Worm (Caenorhabditis elegans) whole organism, L4 larva: Measurements from ENCODE around the gene F59G1.8.

Experiments used
- R02D3.7 ChIP-seq: fragments of 150-350 bp; sonication (generic microtip); optimal IDR thresholded peaks from 3 replicates; lab custom pipeline; 2014; ENCODE audit warnings: missing biosample characterization, missing genetic modification characterization
- Y75B8A.6 ChIP-seq: fragments of 200-800 bp; sonication (Bioruptor generic); IDR thresholded peaks from 2 replicates; pipeline ENCODE4 v1.3.6; 2022; ENCODE audit warnings: missing genetic modification reagents, missing genetic modification characterization, missing compliant biosample characterization
- ZK546.5 ChIP-seq, 2 experiments: sonication (generic microtip); optimal IDR thresholded peaks; 2 replicates each; lab custom pipeline; 2017; ENCODE audit warnings: missing biosample characterization in 2 of 2, missing genetic modification characterization in 2 of 2
- daf-16 ChIP-seq, 3 experiments: sonication (generic microtip); optimal IDR thresholded peaks; 2 replicates each; lab custom pipeline; 2016 to 2017; ENCODE audit warnings: missing genetic modification characterization in 3 of 3, missing genetic modification reagents in 3 of 3, mild to moderate bottlenecking in 2 of 3, missing compliant biosample characterization in 2 of 3, missing biosample characterization in 1 of 3, moderate library complexity in 1 of 3
- dmd-8 ChIP-seq: fragments of 200-800 bp; sonication (Bioruptor generic); IDR thresholded peaks from 2 replicates; pipeline ENCODE4 v1.3.6; 2022; ENCODE audit warnings: missing genetic modification characterization, missing compliant biosample characterization
- jun-1 ChIP-seq: fragments of 150-350 bp; optimal IDR thresholded peaks from 2 replicates; lab custom pipeline; 2014; ENCODE audit warnings: missing biosample characterization, missing genetic modification reagents, missing genetic modification characterization
- mdl-1 ChIP-seq, 2 experiments: fragments of 150-350 bp in 1 of 2; sonication (generic microtip) in 1 of 2; optimal IDR thresholded peaks; 2 replicates each; lab custom pipeline; 2014 to 2017; ENCODE audit warnings: missing biosample characterization in 2 of 2, missing genetic modification characterization in 2 of 2
- mep-1 ChIP-seq: fragments of 150-350 bp; sonication (generic microtip); optimal IDR thresholded peaks from 3 replicates; lab custom pipeline; 2014; ENCODE audit warnings: missing biosample characterization, missing genetic modification characterization
- mes-2 ChIP-seq: sonication (generic microtip); optimal IDR thresholded peaks from 2 replicates; lab custom pipeline; 2016; ENCODE audit warnings: missing genotype, mild to moderate bottlenecking, missing genetic modification characterization, missing compliant biosample characterization; ENCODE audit not compliant: poor library complexity, severe bottlenecking
- nhr-77 ChIP-seq: fragments of 150-350 bp; optimal IDR thresholded peaks from 2 replicates; lab custom pipeline; 2014; ENCODE audit warnings: missing biosample characterization, missing genetic modification characterization
- sdz-12 ChIP-seq: fragments of 200-800 bp; sonication (Bioruptor generic); optimal IDR thresholded peaks from 2 replicates; lab custom pipeline; 2018; ENCODE audit warnings: mild to moderate bottlenecking, missing genetic modification characterization, missing compliant biosample characterization
- snpc-4 ChIP-seq: fragments of 150-350 bp; optimal IDR thresholded peaks from 2 replicates; lab custom pipeline; 2014; ENCODE audit warnings: missing biosample characterization, missing genetic modification characterization
- unc-62 ChIP-seq, 3 experiments: fragments of 150-350 bp in 1 of 3; sonication (generic microtip); optimal IDR thresholded peaks in 2 of 3; peaks in 1 of 3; 1 replicate in 1 of 3; 2 replicates in 2 of 3; lab custom pipeline; 2014 to 2017; ENCODE audit warnings: missing biosample characterization in 3 of 3, missing genetic modification characterization in 3 of 3, missing genetic modification reagents in 3 of 3, missing genotype in 1 of 3

DNA sequence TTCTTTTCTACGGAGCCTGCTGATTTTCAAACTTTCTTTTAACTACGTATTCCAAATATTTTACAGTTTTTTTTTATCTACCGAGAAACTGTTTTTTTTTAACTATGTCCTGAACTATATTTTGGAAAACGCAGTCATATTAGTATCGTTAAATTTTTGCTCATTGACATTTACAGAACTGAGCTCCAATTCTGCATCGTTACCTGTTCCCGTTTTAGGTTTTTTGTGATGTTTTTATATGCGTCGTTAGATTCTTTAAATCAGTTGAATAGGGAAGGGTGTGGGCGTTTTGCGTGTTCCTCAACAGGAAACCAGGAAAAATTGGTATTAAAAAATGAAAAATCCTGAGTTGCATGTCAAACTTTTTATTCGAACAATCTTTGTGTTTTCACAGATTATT lies 13.6 kb upstream of the F59G1.8 start:
- no peak for TF ChIP-seq ZK546.5 (tag; optimal IDR thresholded peaks at IDR 0.05; lab: Kevin White, UChicago)
- TF ChIP-seq mes-2 (tag; lab: Kevin White, UChicago): no peak
- no peak for TF ChIP-seq mdl-1 (tag; optimal IDR thresholded peaks at IDR 0.05; lab: Kevin White, UChicago)
- TF ChIP-seq R02D3.7 (tag; lab: Kevin White, UChicago): no peak
- TF ChIP-seq mep-1 (tag; lab: Kevin White, UChicago): no peak
- TF ChIP-seq snpc-4: no peak
- no peak for TF ChIP-seq dmd-8 (GFP tag; lab: Robert Waterston, UW)
- no peak for TF ChIP-seq nhr-77 (tag; lab: Kevin White, UChicago)
- TF ChIP-seq unc-62 (GFP tag; optimal IDR thresholded peaks at IDR 0.05 in 1 of 2; lab: Kevin White, UChicago): peak in 1 of 2 experiments; percentile 85
- no peak for TF ChIP-seq unc-62 (tag; optimal IDR thresholded peaks at IDR 0.05; lab: Kevin White, UChicago)
- TF ChIP-seq daf-16 (GFP tag; optimal IDR thresholded peaks at IDR 0.05; lab: Kevin White, UChicago): no peak
- TF ChIP-seq daf-16 (tag; optimal IDR thresholded peaks at IDR 0.05; lab: Kevin White, UChicago): no peak
- no peak for TF ChIP-seq sdz-12
- no peak for TF ChIP-seq jun-1 (tag; lab: Kevin White, UChicago)
- no peak for TF ChIP-seq Y75B8A.6 (GFP tag; lab: Robert Waterston, UW)
